Fruit fly (Drosophila melanogaster) whole organism, embryonic: ENCODE data around the gene TfAP-2.

Experiments used
- B-H1 ChIP-seq: fragments of 200-800 bp; sonication (Bioruptor generic); IDR thresholded peaks from 3 replicates; pipeline ENCODE4 v1.3.6; 2022; ENCODE audit warnings: missing biosample characterization, missing genetic modification characterization
- CG10267 ChIP-seq: fragments of 200-800 bp; sonication (Bioruptor generic); optimal IDR thresholded peaks from 2 replicates; lab custom pipeline; 2018; ENCODE audit warnings: missing biosample characterization, mild to moderate bottlenecking, missing genetic modification characterization, moderate library complexity
- CG12299 ChIP-seq: fragments of 200-800 bp; sonication (Bioruptor generic); optimal IDR thresholded peaks from 2 replicates; lab custom pipeline; 2018; ENCODE audit warnings: missing biosample characterization, mild to moderate bottlenecking, missing genetic modification characterization
- CG13123 ChIP-seq: fragments of 200-800 bp; sonication (Bioruptor generic); optimal IDR thresholded peaks from 2 replicates; lab custom pipeline; 2016; ENCODE audit warnings: missing biosample characterization, missing genetic modification characterization
- CG13287 ChIP-seq: fragments of 200-800 bp; sonication (Bioruptor generic); IDR thresholded peaks from 2 replicates; pipeline ENCODE4 v1.3.6; 2022; ENCODE audit warnings: missing biosample characterization, missing genetic modification characterization; ENCODE audit not compliant: partially characterized antibody
- CG13296 ChIP-seq: fragments of 200-800 bp; sonication (Bioruptor generic); optimal IDR thresholded peaks from 3 replicates; lab custom pipeline; 2018; ENCODE audit warnings: missing biosample characterization, mild to moderate bottlenecking, missing genetic modification characterization
- CG14710 ChIP-seq: fragments of 200-800 bp; sonication (Bioruptor generic); optimal IDR thresholded peaks from 3 replicates; lab custom pipeline; 2019; ENCODE audit warnings: missing biosample characterization, mild to moderate bottlenecking, missing genetic modification characterization, moderate library complexity
- CG15696 ChIP-seq: fragments of 200-800 bp; sonication (Bioruptor generic); optimal IDR thresholded peaks from 2 replicates; lab custom pipeline; 2019; ENCODE audit warnings: missing biosample characterization, mild to moderate bottlenecking, missing genetic modification characterization, moderate library complexity
- CG18619 ChIP-seq: fragments of 200-800 bp; sonication (Bioruptor generic); optimal IDR thresholded peaks from 3 replicates; lab custom pipeline; 2017; ENCODE audit warnings: missing biosample characterization, mild to moderate bottlenecking, missing genetic modification characterization
- CG2202 ChIP-seq: fragments of 200-800 bp; sonication (Bioruptor generic); optimal IDR thresholded peaks from 2 replicates; lab custom pipeline; 2018; ENCODE audit warnings: missing biosample characterization, mild to moderate bottlenecking, missing genetic modification characterization
- CG2889 ChIP-seq: fragments of 200-800 bp; sonication (Bioruptor generic); IDR thresholded peaks from 3 replicates; pipeline ENCODE4 v1.3.6; 2022; ENCODE audit warnings: missing biosample characterization, missing genetic modification characterization
- CG31388 ChIP-seq: fragments of 200-800 bp; sonication (Bioruptor generic); optimal IDR thresholded peaks from 2 replicates; lab custom pipeline; 2016; ENCODE audit warnings: missing biosample characterization, missing genetic modification characterization
- CG33557 ChIP-seq: fragments of 200-800 bp; sonication (Bioruptor generic); optimal IDR thresholded peaks from 2 replicates; lab custom pipeline; 2019; ENCODE audit warnings: missing biosample characterization, mild to moderate bottlenecking, missing genetic modification characterization, moderate library complexity
- CG6254 ChIP-seq: fragments of 200-800 bp; sonication (Bioruptor generic); optimal IDR thresholded peaks from 3 replicates; lab custom pipeline; 2017; ENCODE audit warnings: mild to moderate bottlenecking, missing biosample characterization, missing genetic modification reagents, missing genetic modification characterization
- CG7839 ChIP-seq: fragments of 200-800 bp; sonication (Bioruptor generic); optimal IDR thresholded peaks from 3 replicates; lab custom pipeline; 2018; ENCODE audit warnings: missing biosample characterization, mild to moderate bottlenecking, missing genetic modification characterization, moderate library complexity
- CG8089 ChIP-seq: fragments of 200-800 bp; sonication (Bioruptor generic); optimal IDR thresholded peaks from 3 replicates; lab custom pipeline; 2016; ENCODE audit warnings: missing biosample characterization, missing genetic modification characterization
- CG8924 ChIP-seq: fragments of 200-800 bp; optimal IDR thresholded peaks from 3 replicates; lab custom pipeline; 2019; ENCODE audit warnings: missing biosample characterization, mild to moderate bottlenecking, missing genetic modification characterization, moderate library complexity
- CG9876 ChIP-seq: fragments of 200-800 bp; sonication (Bioruptor generic); optimal IDR thresholded peaks from 2 replicates; lab custom pipeline; 2016; ENCODE audit warnings: missing biosample characterization, missing genetic modification characterization
- CTCF ChIP-seq: fragments of 200-800 bp; sonication (Bioruptor generic); optimal IDR thresholded peaks from 2 replicates; lab custom pipeline; 2017; ENCODE audit warnings: missing biosample characterization, mild to moderate bottlenecking, missing genetic modification characterization, moderate library complexity
- CkIIα-i1 ChIP-seq: fragments of 200-800 bp; sonication (Bioruptor generic); IDR thresholded peaks from 2 replicates; pipeline ENCODE4 v1.3.6; 2022; ENCODE audit warnings: missing biosample characterization, missing genetic modification characterization
- Dbx ChIP-seq: fragments of 200-800 bp; sonication (Bioruptor generic); IDR thresholded peaks from 3 replicates; pipeline ENCODE4 v1.3.6; 2022; ENCODE audit warnings: missing biosample characterization, missing genetic modification characterization
- Dfd ChIP-seq, 2 experiments: fragments of >200 bp; optimal IDR thresholded peaks; 2 replicates each; lab custom pipeline; 2017; ENCODE audit warnings: missing biosample characterization in 2 of 2, missing genetic modification characterization in 2 of 2
- Drgx ChIP-seq: fragments of 200-800 bp; sonication (Bioruptor generic); IDR thresholded peaks from 2 replicates; pipeline ENCODE4 v1.3.6; 2022; ENCODE audit warnings: missing biosample characterization, missing genetic modification characterization
- Hand ChIP-seq: fragments of 200-800 bp; sonication (Bioruptor generic); optimal IDR thresholded peaks from 2 replicates; lab custom pipeline; 2017; ENCODE audit warnings: mild to moderate bottlenecking, missing biosample characterization, missing genetic modification reagents, missing genetic modification characterization
- NC2α ChIP-seq: fragments of 200-800 bp; sonication (Bioruptor generic); optimal IDR thresholded peaks from 2 replicates; lab custom pipeline; 2016; ENCODE audit warnings: missing biosample characterization, missing genetic modification characterization
- Poxn ChIP-seq: fragments of 200-800 bp; sonication (Bioruptor generic); IDR thresholded peaks from 2 replicates; pipeline ENCODE4 v1.3.6; 2022; ENCODE audit warnings: missing biosample characterization, missing genetic modification characterization
- Rfx ChIP-seq: fragments of 200-800 bp; sonication (Bioruptor generic); IDR thresholded peaks from 2 replicates; pipeline ENCODE4 v1.3.6; 2022; ENCODE audit warnings: missing biosample characterization, missing genetic modification characterization
- Sry-δ ChIP-seq: fragments of 200-800 bp; sonication (Bioruptor generic); optimal IDR thresholded peaks from 2 replicates; lab custom pipeline; 2016; ENCODE audit warnings: missing biosample characterization, missing genetic modification characterization
- ara ChIP-seq: fragments of 200-800 bp; sonication (Bioruptor generic); IDR thresholded peaks from 2 replicates; pipeline ENCODE4 v1.3.6; 2022; ENCODE audit warnings: missing biosample characterization, missing genetic modification characterization
- ato ChIP-seq: fragments of 200-800 bp; sonication (Bioruptor generic); IDR thresholded peaks from 2 replicates; pipeline ENCODE4 v1.3.6; 2022; ENCODE audit warnings: missing biosample characterization, missing genetic modification characterization; ENCODE audit not compliant: partially characterized antibody
- br ChIP-seq: fragments of >200 bp; optimal IDR thresholded peaks from 2 replicates; lab custom pipeline; 2017
- chm ChIP-seq: fragments of 200-800 bp; sonication (Bioruptor generic); IDR thresholded peaks from 2 replicates; pipeline ENCODE4 v1.3.6; 2022; ENCODE audit warnings: missing biosample characterization, missing genetic modification characterization
- dimm ChIP-seq: fragments of 200-800 bp; sonication (Bioruptor generic); IDR thresholded peaks from 2 replicates; pipeline ENCODE4 v1.3.6; 2022; ENCODE audit warnings: missing biosample characterization, missing genetic modification characterization
- ftz-f1 ChIP-seq: fragments of 200-800 bp; sonication (Bioruptor generic); optimal IDR thresholded peaks from 2 replicates; lab custom pipeline; 2016; ENCODE audit warnings: missing biosample characterization, missing genetic modification characterization
- gce ChIP-seq: fragments of 200-800 bp; sonication (Bioruptor generic); IDR thresholded peaks from 3 replicates; pipeline ENCODE4 v1.3.6; 2022; ENCODE audit warnings: missing biosample characterization, missing genetic modification characterization
- lilli ChIP-seq: fragments of 200-800 bp; sonication (Bioruptor generic); optimal IDR thresholded peaks from 3 replicates; lab custom pipeline; 2016; ENCODE audit warnings: missing biosample characterization, missing genetic modification characterization
- org-1 ChIP-seq: fragments of 200-800 bp; sonication (Bioruptor generic); optimal IDR thresholded peaks from 2 replicates; lab custom pipeline; 2017; ENCODE audit warnings: missing biosample characterization, missing genetic modification characterization
- pan ChIP-seq, 4 experiments: fragments of >200 bp in 3 of 4; fragments of 200-800 bp in 1 of 4; sonication (Bioruptor generic) in 1 of 4; optimal IDR thresholded peaks in 3 of 4; IDR thresholded peaks in 1 of 4; 2 replicates each; pipeline versions ENCODE4 v1.3.6 to Lab custom; 2017 to 2022; ENCODE audit warnings: missing biosample characterization in 2 of 4, missing genetic modification characterization in 2 of 4, mixed read lengths in 1 of 4
- peb ChIP-seq: fragments of 200-800 bp; sonication (Bioruptor generic); IDR thresholded peaks from 2 replicates; pipeline ENCODE4 v1.3.6; 2022; ENCODE audit warnings: missing biosample characterization, missing genetic modification characterization
- pros ChIP-seq: fragments of 200-800 bp; sonication (Bioruptor generic); optimal IDR thresholded peaks from 3 replicates; lab custom pipeline; 2019; ENCODE audit warnings: missing biosample characterization, mild to moderate bottlenecking, missing genetic modification characterization, moderate library complexity
- sens ChIP-seq: fragments of 200-800 bp; sonication (Bioruptor generic); peaks from one replicate; lab custom pipeline; 2016; ENCODE audit warnings: missing biosample characterization, missing genetic modification characterization
- slou ChIP-seq: fragments of 200-800 bp; sonication (Bioruptor generic); optimal IDR thresholded peaks from 3 replicates; lab custom pipeline; 2016; ENCODE audit warnings: missing biosample characterization, missing genetic modification characterization
- sna ChIP-seq: fragments of 200-800 bp; sonication (Bioruptor generic); IDR thresholded peaks from 2 replicates; pipeline ENCODE4 v1.3.6; 2022; ENCODE audit warnings: missing biosample characterization, missing genetic modification characterization; ENCODE audit not compliant: partially characterized antibody
- sqz ChIP-seq: fragments of 200-800 bp; sonication (Bioruptor generic); optimal IDR thresholded peaks from 3 replicates; lab custom pipeline; 2018; ENCODE audit warnings: missing biosample characterization, mild to moderate bottlenecking, missing genetic modification characterization
- ssp ChIP-seq: fragments of 200-800 bp; sonication (Bioruptor generic); IDR thresholded peaks from 2 replicates; pipeline ENCODE4 v1.3.6; 2022; ENCODE audit warnings: missing biosample characterization, missing genetic modification characterization
- sug ChIP-seq: fragments of 200-800 bp; optimal IDR thresholded peaks from 2 replicates; lab custom pipeline; 2019; ENCODE audit warnings: missing biosample characterization, mild to moderate bottlenecking, missing genetic modification characterization, moderate library complexity
- tap ChIP-seq: fragments of 200-800 bp; optimal IDR thresholded peaks from 3 replicates; lab custom pipeline; 2019; ENCODE audit warnings: missing biosample characterization, mild to moderate bottlenecking, missing genetic modification characterization, moderate library complexity
- tio ChIP-seq: fragments of 200-800 bp; sonication (Bioruptor generic); optimal IDR thresholded peaks from 2 replicates; lab custom pipeline; 2017; ENCODE audit warnings: missing biosample characterization, missing genetic modification characterization, inconsistent platforms
- zen2 ChIP-seq: fragments of 200-800 bp; sonication (Bioruptor generic); IDR thresholded peaks from 3 replicates; pipeline ENCODE4 v1.3.6; 2022; ENCODE audit warnings: missing biosample characterization, missing genetic modification characterization; ENCODE audit not compliant: partially characterized antibody

The TfAP-2 gene

DNA sequence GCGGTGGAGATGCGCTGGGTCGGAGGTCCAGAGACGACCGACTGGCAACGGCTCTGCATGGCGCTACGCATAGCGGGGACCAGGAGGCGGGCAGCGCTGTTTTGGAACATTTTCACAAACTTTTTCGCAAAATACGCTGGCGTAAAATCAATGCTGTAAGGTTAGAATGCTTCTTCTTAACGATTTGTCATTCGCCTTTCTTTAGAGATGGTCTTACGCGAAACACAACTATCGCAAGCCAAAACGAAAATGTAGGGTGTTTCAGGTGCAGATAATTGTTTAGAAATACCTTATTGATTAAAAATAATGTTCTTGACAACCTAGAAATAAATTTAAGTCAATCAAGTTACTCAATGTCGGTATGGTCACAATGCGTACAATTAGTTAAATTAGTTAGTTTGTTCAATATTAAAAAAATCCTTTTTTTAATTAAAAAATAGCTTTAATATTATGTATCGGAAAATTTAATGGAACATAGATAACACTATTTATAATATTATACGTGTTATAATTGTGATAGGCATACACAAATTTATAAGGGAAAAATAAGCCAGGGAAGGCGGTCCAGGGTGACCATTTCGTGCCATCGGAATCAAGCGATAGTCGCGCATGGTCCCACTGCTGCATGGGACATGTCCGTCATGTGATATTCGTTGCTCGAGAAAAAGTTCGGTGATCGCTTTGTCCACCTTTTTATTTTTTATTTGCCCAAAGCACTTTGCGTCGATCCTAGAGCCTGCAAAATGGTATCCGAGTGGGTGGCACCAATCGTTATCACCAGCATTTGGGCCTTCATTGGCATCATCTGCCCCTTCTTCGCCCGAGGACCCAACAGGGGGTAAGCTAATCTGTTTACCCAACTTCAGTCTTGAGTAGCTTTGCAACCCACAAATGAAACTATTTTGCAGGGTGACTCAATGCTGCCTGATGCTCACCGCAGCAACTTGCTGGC lies 47.1 kb upstream of the TfAP-2 start, which contains the start of the genes COX8 and VhaM9.7-b (continued):
- TF ChIP-seq CG12299 (peak; percentile 47), NC2α (GFP tag; lab: Kevin White, UChicago) (no peak), Dfd (GFP tag; optimal IDR thresholded peaks at IDR 0.05; lab: Kevin White, UChicago) (no peak), CG31388 (GFP tag; lab: Kevin White, UChicago) (peak; percentile 30), ato (GFP tag; lab: Robert Waterston, UW) (peak; percentile 48; the same call in 1 of the 2 replicates), CG33557 (GFP tag; lab: Kevin White, UChicago) (peak; percentile 32), zen2 (GFP tag; lab: Robert Waterston, UW) (peak; percentile 51; the same call in 1 of the 3 replicates), CG10267 (peak; percentile 62), sens (GFP tag; lab: Kevin White, UChicago) (peak; percentile 63), ftz-f1 (GFP tag; lab: Kevin White, UChicago) (no peak), org-1 (no peak), CG6254 (GFP tag; lab: Kevin White, UChicago) (peak; percentile 99), Hand (GFP tag; lab: Kevin White, UChicago) (no peak), CG14710 (tag; lab: Kevin White, UChicago) (peak; percentile 82), CG8089 (GFP tag; lab: Kevin White, UChicago) (peak; percentile 35), ssp (GFP tag; lab: Robert Waterston, UW) (peak; percentile 45), Rfx (GFP tag; lab: Robert Waterston, UW) (peak; percentile 74), CG18619 (GFP tag; lab: Kevin White, UChicago) (peak; percentile 40), gce (GFP tag; lab: Robert Waterston, UW) (no peak), pros (GFP tag; lab: Kevin White, UChicago) (no peak), CG9876 (GFP tag; lab: Kevin White, UChicago) (peak; percentile 53), sug (tag; lab: Kevin White, UChicago) (peak; percentile 78), CG7839 (no peak), CG8924 (no peak), CG13287 (GFP tag; lab: Robert Waterston, UW) (peak; percentile 60), ara (GFP tag; lab: Robert Waterston, UW) (peak; percentile 54; the same call in 1 of the 2 replicates), CG13123 (peak; percentile 45), Dbx (0 out of 3 replicates have a peak, but pooled peaks have one; percentile 48), pan (optimal IDR thresholded peaks at IDR 0.05; lab: Kevin White, UChicago) (no peak), pan (GFP tag; optimal IDR thresholded peaks at IDR 0.05 in 1 of 2, IDR thresholded peaks at IDR 0.05 in 1 of 2) (peak in 1 of 2 experiments; percentile 37), B-H1 (GFP tag; lab: Robert Waterston, UW) (no peak), CG15696 (tag; lab: Kevin White, UChicago) (peak; percentile 43), sqz (GFP tag; lab: Kevin White, UChicago) (no peak), slou (peak; percentile 57), CTCF (no peak), tap (no peak), CG2889 (GFP tag; lab: Robert Waterston, UW) (0 out of 3 replicates have a peak, but pooled peaks have one; percentile 22), tio (GFP tag; lab: Kevin White, UChicago) (peak; percentile 27), chm (GFP tag; lab: Robert Waterston, UW) (no peak), Drgx (GFP tag; lab: Robert Waterston, UW) (no peak), sna (GFP tag; lab: Robert Waterston, UW) (no peak; the same call in 1 of the 2 replicates), CkIIα-i1 (GFP tag; lab: Robert Waterston, UW) (no peak), Poxn (GFP tag; lab: Robert Waterston, UW) (no peak; the same call in 1 of the 2 replicates), CG13296 (GFP tag; lab: Kevin White, UChicago) (peak; percentile 23), br (no peak), peb (GFP tag; lab: Robert Waterston, UW) (no peak), lilli (GFP tag; lab: Kevin White, UChicago) (peak; percentile 80), Sry-δ (peak; percentile 93), dimm (no peak), CG2202 (tag; lab: Kevin White, UChicago) (no peak)
